Fruit fly (Drosophila melanogaster): ENCODE data around the gene CCT7.

- TF ChIP-seq cic (GFP tag; optimal IDR thresholded peaks at IDR 0.05) (no peak), CG33017 (tag; optimal IDR thresholded peaks at IDR 0.05) (no peak), CG7045 (GFP tag; optimal IDR thresholded peaks at IDR 0.05) (no peak), tj (GFP tag; optimal IDR thresholded peaks at IDR 0.05) (peak; percentile 4), CG1620 (GFP tag; optimal IDR thresholded peaks at IDR 0.05) (no peak), Clk (GFP tag; optimal IDR thresholded peaks at IDR 0.05) (no peak), kay (GFP tag; ENCODE audit: borderline replicate concordance) (no peak), Crg-1 (GFP tag; optimal IDR thresholded peaks at IDR 0.05) (no peak), toe (GFP tag; optimal IDR thresholded peaks at IDR 0.05) (no peak), Hr96 (GFP tag; optimal IDR thresholded peaks at IDR 0.05) (no peak), ovo (GFP tag; optimal IDR thresholded peaks at IDR 0.05) (no peak), CG14711 (tag; optimal IDR thresholded peaks at IDR 0.05) (no peak), Mnt (GFP tag; optimal IDR thresholded peaks at IDR 0.05) (no peak)
These were observed 46.8 kb downstream of the CCT7 start for dm6 chr3R:8848190-8848589.
